Worm (Caenorhabditis elegans): Measurements from ENCODE around the gene dhs-24.
"Not testable (repeated sequence)": the region's sequence is repeated elsewhere in the genome, so short reads cannot be mapped to it uniquely, and the experiment has no call there.

DNA sequence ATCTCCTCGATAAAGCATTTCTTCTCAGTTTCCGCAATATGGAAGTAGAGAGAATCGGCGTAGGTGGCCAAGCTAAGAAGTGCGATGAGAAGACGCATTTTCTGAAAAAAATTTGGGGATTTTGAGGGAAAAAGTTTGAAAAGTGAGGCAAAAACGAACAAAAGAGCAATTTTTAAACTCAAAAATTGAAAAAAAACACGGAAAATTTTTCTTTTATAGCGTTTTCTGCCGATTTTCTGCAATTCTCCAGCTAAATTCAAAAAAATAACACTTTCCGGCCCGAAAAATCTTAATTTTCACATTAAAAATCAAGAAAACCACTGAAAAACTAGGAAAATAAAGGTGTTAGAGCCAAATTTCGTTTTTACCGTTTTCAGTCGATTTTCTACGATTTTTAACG is 2.6 kb upstream of the dhs-24 start, which contains the start of gene tmed-4:
- TF ChIP-seq lin-11 (tag; optimal IDR thresholded peaks at IDR 0.05); mec-3 (tag; optimal IDR thresholded peaks at IDR 0.05; ENCODE audit: borderline replicate concordance); pha-4 (tag; optimal IDR thresholded peaks at IDR 0.05); ets-4 (tag; optimal IDR thresholded peaks at IDR 0.05); ztf-16 (tag; optimal IDR thresholded peaks at IDR 0.05); rnt-1 (tag; optimal IDR thresholded peaks at IDR 0.05); hlh-13 (GFP tag; optimal IDR thresholded peaks at IDR 0.05); sox-4 (tag; optimal IDR thresholded peaks at IDR 0.05); elt-4 (tag; optimal IDR thresholded peaks at IDR 0.05): not testable (repeated sequence)

Data from whole organism, late embryonic.